Fruit fly (Drosophila melanogaster) Kc167 (cell line): ENCODE data around the gene CG33631.

ENCODE experiments used
- Myc ChIP-seq: fragments of >200 bp; optimal IDR thresholded peaks from 2 replicates; lab custom pipeline; 2017; ENCODE audit warnings: missing external identifiers
- Sin3A ChIP-seq: fragments of >200 bp; optimal IDR thresholded peaks from 2 replicates; lab custom pipeline; 2018; ENCODE audit warnings: missing external identifiers
- h ChIP-seq: fragments of >200 bp; optimal IDR thresholded peaks from 3 replicates; lab custom pipeline; 2018; ENCODE audit warnings: missing external identifiers
- insv ChIP-seq: fragments of >200 bp; optimal IDR thresholded peaks from 3 replicates; lab custom pipeline; 2018; ENCODE audit warnings: missing external identifiers
- psq ChIP-seq: fragments of >200 bp; optimal IDR thresholded peaks from 2 replicates; lab custom pipeline; 2017; ENCODE audit warnings: missing external identifiers
- ttk ChIP-seq: sonication (Bioruptor generic); optimal IDR thresholded peaks from 2 replicates; lab custom pipeline; 2017; ENCODE audit warnings: missing external identifiers

CG33631 gene

dm6 chr3R:10108289-10108928 is 44.6 kb downstream of the CG33631 start:
- no peak for TF ChIP-seq insv
- no peak for TF ChIP-seq Myc (lab: Kevin White, UChicago)
- no peak for TF ChIP-seq h
- TF ChIP-seq ttk (lab: Kevin White, UChicago): no peak
- TF ChIP-seq Sin3A (lab: Kevin White, UChicago): no peak
- TF ChIP-seq psq (lab: Kevin White, UChicago): no peak

- no peak for TF ChIP-seq psq (lab: Kevin White, UChicago)
- TF ChIP-seq ttk (lab: Kevin White, UChicago): no peak
- TF ChIP-seq Sin3A (lab: Kevin White, UChicago): no peak
- TF ChIP-seq insv: peak; percentile 79
Observed at dm6 chr3R:10109212-10109880, 45.5 kb downstream of the CG33631 start.

- no peak for TF ChIP-seq Myc (lab: Kevin White, UChicago)
- TF ChIP-seq insv: no peak
- TF ChIP-seq psq (lab: Kevin White, UChicago): peak; percentile 68
Observed at dm6 chr3R:10109938-10110337, 46.1 kb downstream of the CG33631 start, which contains the start of gene Fmr1. Gene Fmr1 (minus strand): TSS chr3R:10110121.

- no peak for TF ChIP-seq h
Observed at dm6 chr3R:10111150-10111814, 47.5 kb downstream of the CG33631 start.

dm6 chr3R:10111815-10112185 is 48.0 kb downstream of the CG33631 start:
- no peak for TF ChIP-seq Sin3A (lab: Kevin White, UChicago)

dm6 chr3R:10112195-10112594 is 48.4 kb downstream of the CG33631 start, which contains the start of gene CAH7:
Gene CAH7 (plus strand): TSS chr3R:10112237.
- TF ChIP-seq Sin3A (lab: Kevin White, UChicago) (no peak), h (no peak), ttk (lab: Kevin White, UChicago) (no peak), psq (lab: Kevin White, UChicago) (no peak), insv (no peak)

- no peak for TF ChIP-seq Sin3A (lab: Kevin White, UChicago)
- TF ChIP-seq Myc (lab: Kevin White, UChicago): no peak
- no peak for TF ChIP-seq ttk (lab: Kevin White, UChicago)
- no peak for TF ChIP-seq h
- no peak for TF ChIP-seq psq (lab: Kevin White, UChicago)
Observed at dm6 chr3R:10113746-10114145, 49.9 kb downstream of the CG33631 start.
